Fruit fly (Drosophila melanogaster) whole organism, embryonic: ENCODE measurements around the gene Cow.

Source experiments
- Aef1 ChIP-seq: fragments of 200-800 bp; sonication (Bioruptor generic); IDR thresholded peaks from 3 replicates; pipeline ENCODE4 v1.3.6; 2022; ENCODE audit warnings: missing biosample characterization, missing genetic modification characterization
- Atf3 ChIP-seq: fragments of 200-800 bp; sonication (Bioruptor generic); optimal IDR thresholded peaks from 3 replicates; lab custom pipeline; 2016; ENCODE audit warnings: missing biosample characterization, missing genetic modification characterization
- CG10267 ChIP-seq: fragments of 200-800 bp; sonication (Bioruptor generic); optimal IDR thresholded peaks from 2 replicates; lab custom pipeline; 2018; ENCODE audit warnings: missing biosample characterization, mild to moderate bottlenecking, missing genetic modification characterization, moderate library complexity
- CG10431 ChIP-seq: fragments of 200-800 bp; sonication (Bioruptor generic); optimal IDR thresholded peaks from 3 replicates; lab custom pipeline; 2018; ENCODE audit warnings: missing biosample characterization, mild to moderate bottlenecking, missing genetic modification characterization
- CG10543 ChIP-seq: fragments of 200-800 bp; sonication (Bioruptor generic); optimal IDR thresholded peaks from 3 replicates; lab custom pipeline; 2017; ENCODE audit warnings: missing biosample characterization, mild to moderate bottlenecking, missing genetic modification characterization, moderate library complexity
- CG10959 ChIP-seq: fragments of 200-800 bp; sonication (Bioruptor generic); IDR thresholded peaks from 2 replicates; pipeline ENCODE4 v1.3.6; 2022; ENCODE audit warnings: missing biosample characterization, missing genetic modification characterization
- CG11093 ChIP-seq: fragments of 200-800 bp; sonication (Bioruptor generic); IDR thresholded peaks from 3 replicates; pipeline ENCODE4 v1.3.6; 2022; ENCODE audit warnings: missing biosample characterization, missing genetic modification characterization
- CG11504 ChIP-seq: fragments of 200-800 bp; sonication (Bioruptor generic); optimal IDR thresholded peaks from 3 replicates; lab custom pipeline; 2019; ENCODE audit warnings: missing biosample characterization, mild to moderate bottlenecking, missing genetic modification characterization, moderate library complexity
- CG11723 ChIP-seq: fragments of 200-800 bp; sonication (Bioruptor generic); optimal IDR thresholded peaks from 2 replicates; lab custom pipeline; 2017; ENCODE audit warnings: missing biosample characterization, mild to moderate bottlenecking, missing genetic modification characterization
- CG12299 ChIP-seq: fragments of 200-800 bp; sonication (Bioruptor generic); optimal IDR thresholded peaks from 2 replicates; lab custom pipeline; 2018; ENCODE audit warnings: missing biosample characterization, mild to moderate bottlenecking, missing genetic modification characterization
- CG13123 ChIP-seq: fragments of 200-800 bp; sonication (Bioruptor generic); optimal IDR thresholded peaks from 2 replicates; lab custom pipeline; 2016; ENCODE audit warnings: missing biosample characterization, missing genetic modification characterization
- CG13624 ChIP-seq: fragments of 200-800 bp; sonication (Bioruptor generic); optimal IDR thresholded peaks from 2 replicates; lab custom pipeline; 2016; ENCODE audit warnings: missing biosample characterization, missing genetic modification characterization
- CG16815 ChIP-seq: fragments of 200-800 bp; sonication (Bioruptor generic); optimal IDR thresholded peaks from 3 replicates; lab custom pipeline; 2017; ENCODE audit warnings: missing biosample characterization, mild to moderate bottlenecking, missing genetic modification characterization
- CG17829 ChIP-seq: fragments of 200-800 bp; optimal IDR thresholded peaks from 2 replicates; lab custom pipeline; 2019; ENCODE audit warnings: missing biosample characterization, mild to moderate bottlenecking, missing genetic modification characterization, moderate library complexity
- CG2129 ChIP-seq: fragments of 200-800 bp; sonication (Bioruptor generic); IDR thresholded peaks from 2 replicates; pipeline ENCODE4 v1.3.6; 2022; ENCODE audit warnings: missing biosample characterization, missing genetic modification characterization; ENCODE audit not compliant: partially characterized antibody
- CG2199 ChIP-seq: fragments of 200-800 bp; sonication (Bioruptor generic); IDR thresholded peaks from 3 replicates; pipeline ENCODE4 v1.3.6; 2022; ENCODE audit warnings: missing biosample characterization, missing genetic modification characterization
- CG3065 ChIP-seq: fragments of 200-800 bp; sonication (Bioruptor generic); optimal IDR thresholded peaks from 2 replicates; lab custom pipeline; 2016; ENCODE audit warnings: missing biosample characterization, missing genetic modification characterization
- CG31388 ChIP-seq: fragments of 200-800 bp; sonication (Bioruptor generic); optimal IDR thresholded peaks from 2 replicates; lab custom pipeline; 2016; ENCODE audit warnings: missing biosample characterization, missing genetic modification characterization
- CG3163 ChIP-seq: fragments of 200-800 bp; sonication (Bioruptor generic); optimal IDR thresholded peaks from 3 replicates; lab custom pipeline; 2016; ENCODE audit warnings: missing biosample characterization, missing genetic modification characterization
- CG4617 ChIP-seq: fragments of 200-800 bp; sonication (Bioruptor generic); optimal IDR thresholded peaks from 3 replicates; lab custom pipeline; 2016; ENCODE audit warnings: missing biosample characterization, missing genetic modification characterization, borderline replicate concordance
- CG4730 ChIP-seq: fragments of 200-800 bp; sonication (Bioruptor generic); IDR thresholded peaks from 2 replicates; pipeline ENCODE4 v1.3.6; 2022; ENCODE audit warnings: missing biosample characterization, missing genetic modification characterization
- CG5245 ChIP-seq: fragments of 200-800 bp; sonication (Bioruptor generic); optimal IDR thresholded peaks from 3 replicates; lab custom pipeline; 2016; ENCODE audit warnings: missing biosample characterization, missing genetic modification characterization
- CG6683 ChIP-seq: fragments of 200-800 bp; sonication (Bioruptor generic); optimal IDR thresholded peaks from 2 replicates; lab custom pipeline; 2017; ENCODE audit warnings: missing biosample characterization, mild to moderate bottlenecking, missing genetic modification characterization, missing genetic modification reagents
- CG7786 ChIP-seq: fragments of 200-800 bp; sonication (Bioruptor generic); optimal IDR thresholded peaks from 2 replicates; lab custom pipeline; 2016; ENCODE audit warnings: missing biosample characterization, missing genetic modification characterization
- CG9215 ChIP-seq: fragments of 200-800 bp; sonication (Bioruptor generic); IDR thresholded peaks from 2 replicates; pipeline ENCODE4 v1.3.6; 2022; ENCODE audit warnings: missing biosample characterization, missing genetic modification characterization
- Deaf1 ChIP-seq: fragments of 200-800 bp; optimal IDR thresholded peaks from 3 replicates; lab custom pipeline; 2019; ENCODE audit warnings: missing biosample characterization, mild to moderate bottlenecking, missing genetic modification characterization, moderate library complexity
- Dek ChIP-seq: fragments of 200-800 bp; sonication (Bioruptor generic); optimal IDR thresholded peaks from 3 replicates; lab custom pipeline; 2019; ENCODE audit warnings: missing biosample characterization, mild to moderate bottlenecking, missing genetic modification characterization, moderate library complexity
- Dp ChIP-seq: fragments of 200-800 bp; sonication (Bioruptor generic); optimal IDR thresholded peaks from 2 replicates; lab custom pipeline; 2018; ENCODE audit warnings: missing biosample characterization, mild to moderate bottlenecking, missing genetic modification characterization, moderate library complexity
- Drgx ChIP-seq: fragments of 200-800 bp; sonication (Bioruptor generic); IDR thresholded peaks from 2 replicates; pipeline ENCODE4 v1.3.6; 2022; ENCODE audit warnings: missing biosample characterization, missing genetic modification characterization
- E2f1 ChIP-seq: fragments of 200-800 bp; sonication (Bioruptor generic); IDR thresholded peaks from 2 replicates; pipeline ENCODE4 v1.3.6; 2022; ENCODE audit warnings: missing biosample characterization, missing genetic modification characterization
- Fer1 ChIP-seq: fragments of 200-800 bp; sonication (Bioruptor generic); optimal IDR thresholded peaks from 2 replicates; lab custom pipeline; 2017; ENCODE audit warnings: missing biosample characterization, mild to moderate bottlenecking, missing genetic modification characterization
- HLH4C ChIP-seq: fragments of 200-800 bp; sonication (Bioruptor generic); IDR thresholded peaks from 3 replicates; pipeline ENCODE4 v1.3.6; 2022; ENCODE audit warnings: missing biosample characterization, missing genetic modification characterization; ENCODE audit not compliant: partially characterized antibody
- HmgZ ChIP-seq: fragments of 200-800 bp; sonication (Bioruptor generic); optimal IDR thresholded peaks from 2 replicates; lab custom pipeline; 2018; ENCODE audit warnings: missing biosample characterization, mild to moderate bottlenecking, missing genetic modification characterization
- Lpt ChIP-seq: fragments of >200 bp; optimal IDR thresholded peaks from 2 replicates; lab custom pipeline; 2018; ENCODE audit warnings: missing biosample characterization, missing genetic modification characterization
- Tbp ChIP-seq: fragments of >200 bp; optimal IDR thresholded peaks from 2 replicates; lab custom pipeline; 2018; ENCODE audit warnings: missing biosample characterization, missing genetic modification characterization
- amos ChIP-seq: fragments of 200-800 bp; sonication (Bioruptor generic); IDR thresholded peaks from 2 replicates; pipeline ENCODE4 v1.3.6; 2022; ENCODE audit warnings: missing biosample characterization, missing genetic modification characterization; ENCODE audit not compliant: partially characterized antibody
- aop ChIP-seq: fragments of 200-800 bp; sonication (Bioruptor generic); IDR thresholded peaks from 2 replicates; pipeline ENCODE4 v1.3.6; 2022; ENCODE audit warnings: missing biosample characterization, missing genetic modification characterization
- chif ChIP-seq, 2 experiments: fragments of 200-800 bp; sonication (Bioruptor generic); optimal IDR thresholded peaks; 3 replicates each; lab custom pipeline; 2016; ENCODE audit warnings: missing biosample characterization in 2 of 2, missing genetic modification characterization in 2 of 2
- dan ChIP-seq: fragments of 200-800 bp; sonication (Bioruptor generic); IDR thresholded peaks from 2 replicates; pipeline ENCODE4 v1.3.6; 2022; ENCODE audit warnings: missing biosample characterization, missing genetic modification characterization
- dm ChIP-seq: fragments of 200-800 bp; sonication (Bioruptor generic); optimal IDR thresholded peaks from 3 replicates; lab custom pipeline; 2016; ENCODE audit warnings: missing biosample characterization, missing genetic modification characterization
- dmrt11E ChIP-seq: fragments of 200-800 bp; sonication (Bioruptor generic); optimal IDR thresholded peaks from 3 replicates; lab custom pipeline; 2018; ENCODE audit warnings: missing biosample characterization, mild to moderate bottlenecking, missing genetic modification characterization, moderate library complexity
- eve ChIP-seq, 2 experiments: fragments of >200 bp; optimal IDR thresholded peaks; 2 replicates each; lab custom pipeline; 2017; ENCODE audit warnings: missing biosample characterization in 2 of 2, missing genetic modification characterization in 2 of 2
- gce ChIP-seq: fragments of 200-800 bp; sonication (Bioruptor generic); IDR thresholded peaks from 3 replicates; pipeline ENCODE4 v1.3.6; 2022; ENCODE audit warnings: missing biosample characterization, missing genetic modification characterization
- gcm ChIP-seq: fragments of 200-800 bp; sonication (Bioruptor generic); optimal IDR thresholded peaks from 2 replicates; lab custom pipeline; 2019; ENCODE audit warnings: missing biosample characterization, mild to moderate bottlenecking, missing genetic modification characterization, moderate library complexity
- gcm2 ChIP-seq: fragments of 200-800 bp; sonication (Bioruptor generic); optimal IDR thresholded peaks from 2 replicates; lab custom pipeline; 2016; ENCODE audit warnings: missing biosample characterization, missing genetic modification characterization
- luna ChIP-seq: fragments of 200-800 bp; sonication (Bioruptor generic); optimal IDR thresholded peaks from 2 replicates; lab custom pipeline; 2016; ENCODE audit warnings: missing biosample characterization, missing genetic modification characterization
- oc ChIP-seq: fragments of 200-800 bp; sonication (Bioruptor generic); optimal IDR thresholded peaks from 2 replicates; lab custom pipeline; 2018; ENCODE audit warnings: missing biosample characterization, mild to moderate bottlenecking, missing genetic modification characterization, moderate library complexity
- ro ChIP-seq: fragments of 200-800 bp; sonication (Bioruptor generic); IDR thresholded peaks from 2 replicates; pipeline ENCODE4 v1.3.6; 2022; ENCODE audit warnings: missing biosample characterization, missing genetic modification characterization
- row ChIP-seq: fragments of 200-800 bp; sonication (Bioruptor generic); IDR thresholded peaks from 3 replicates; pipeline ENCODE4 v1.3.6; 2022; ENCODE audit warnings: missing biosample characterization, missing genetic modification characterization
- seq ChIP-seq: fragments of 200-800 bp; sonication (Bioruptor generic); IDR thresholded peaks from 2 replicates; pipeline ENCODE4 v1.3.6; 2022; ENCODE audit warnings: missing biosample characterization, missing genetic modification characterization
- toy ChIP-seq: fragments of 200-800 bp; sonication (Bioruptor generic); IDR thresholded peaks from 2 replicates; pipeline ENCODE4 v1.3.6; 2022; ENCODE audit warnings: missing biosample characterization, missing genetic modification characterization
- ttk ChIP-seq: fragments of 200-800 bp; sonication (Bioruptor generic); IDR thresholded peaks from 2 replicates; pipeline ENCODE4 v2.1.2; 2022; ENCODE audit warnings: missing biosample characterization, missing genetic modification characterization

Cow gene

dm6 chr3R:23048690-23049118 is 63.8 kb downstream of the Cow start (continued):
- TF ChIP-seq Atf3 (GFP tag; lab: Kevin White, UChicago), result peak; percentile 25
- TF ChIP-seq CG10543 (GFP tag; lab: Kevin White, UChicago), result peak; percentile 58
- peak; percentile 18 for TF ChIP-seq dm
- peak; percentile 58; the same call in 1 of the 2 replicates for TF ChIP-seq ttk (GFP tag; lab: Robert Waterston, UW)
- no peak for TF ChIP-seq gce (GFP tag; lab: Robert Waterston, UW)
- peak; percentile 72 for TF ChIP-seq Fer1 (GFP tag; lab: Kevin White, UChicago)
- peak; percentile 4 for TF ChIP-seq CG31388 (GFP tag; lab: Kevin White, UChicago)
- no peak for TF ChIP-seq CG5245 (GFP tag; lab: Kevin White, UChicago)
- TF ChIP-seq Drgx (GFP tag; lab: Robert Waterston, UW), result peak; percentile 87
- TF ChIP-seq aop, result no peak
- TF ChIP-seq CG16815 (GFP tag; lab: Kevin White, UChicago), result no peak
- peak; percentile 2 for TF ChIP-seq CG4617
- TF ChIP-seq CG17829 (tag; lab: Kevin White, UChicago), result peak; percentile 78
- no peak for TF ChIP-seq Dp (GFP tag; lab: Kevin White, UChicago)
- peak; percentile 3 for TF ChIP-seq dmrt11E (tag; lab: Kevin White, UChicago)
- TF ChIP-seq Lpt (GFP tag; lab: Kevin White, UChicago), result no peak
- TF ChIP-seq luna (GFP tag; lab: Kevin White, UChicago), result no peak
- peak; percentile 19 for TF ChIP-seq CG7786 (GFP tag; lab: Kevin White, UChicago)
- peak; percentile 66 for TF ChIP-seq oc (tag; lab: Kevin White, UChicago)
- TF ChIP-seq CG10431 (GFP tag; lab: Kevin White, UChicago), result peak; percentile 63
- peak; percentile 89 for TF ChIP-seq CG11504
- no peak for TF ChIP-seq Tbp
- TF ChIP-seq gcm (GFP tag; lab: Kevin White, UChicago), result peak; percentile 76
- TF ChIP-seq Aef1 (GFP tag; lab: Robert Waterston, UW), result peak; percentile 61; the same call in 1 of the 3 replicates
- TF ChIP-seq gcm2 (GFP tag; lab: Kevin White, UChicago), result no peak
- peak; percentile 60 for TF ChIP-seq E2f1 (GFP tag; lab: Robert Waterston, UW)
- TF ChIP-seq HmgZ (tag; lab: Kevin White, UChicago), result peak; percentile 55
- peak; percentile 52; the same call in 1 of the 2 replicates for TF ChIP-seq CG4730 (GFP tag; lab: Robert Waterston, UW)
- TF ChIP-seq CG3163 (GFP tag; lab: Kevin White, UChicago), result no peak
- no peak for TF ChIP-seq CG3065
- peak; percentile 15 to 49 for TF ChIP-seq chif (GFP tag; optimal IDR thresholded peaks at IDR 0.05; lab: Kevin White, UChicago)
- TF ChIP-seq HLH4C (GFP tag; lab: Robert Waterston, UW), result no peak
- TF ChIP-seq CG9215 (GFP tag; lab: Robert Waterston, UW), result peak; percentile 46; the same call in 1 of the 2 replicates
- no peak for TF ChIP-seq ro (GFP tag; lab: Robert Waterston, UW)
- TF ChIP-seq CG10959 (GFP tag; lab: Robert Waterston, UW), result no peak
- peak; percentile 89 for TF ChIP-seq row (GFP tag; lab: Robert Waterston, UW)
- no peak for TF ChIP-seq CG13624 (GFP tag; lab: Kevin White, UChicago)
- TF ChIP-seq CG11723 (GFP tag; lab: Kevin White, UChicago), result peak; percentile 63
- TF ChIP-seq CG2199 (GFP tag; lab: Robert Waterston, UW), result no peak
- peak; percentile 55; the same call in 1 of the 3 replicates for TF ChIP-seq CG11093
- peak; percentile 55; the same call in 1 of the 2 replicates for TF ChIP-seq seq (GFP tag; lab: Robert Waterston, UW)
- TF ChIP-seq CG2129 (GFP tag; lab: Robert Waterston, UW), result no peak
- TF ChIP-seq toy (GFP tag; lab: Robert Waterston, UW), result no peak
- no peak for TF ChIP-seq CG13123 (GFP tag; lab: Kevin White, UChicago)
- peak; percentile 61 for TF ChIP-seq CG12299 (tag; lab: Kevin White, UChicago)
- TF ChIP-seq amos (GFP tag; lab: Robert Waterston, UW), result no peak; the same call in 1 of the 2 replicates
- TF ChIP-seq CG10267 (tag; lab: Kevin White, UChicago), result peak; percentile 74
- TF ChIP-seq Deaf1 (tag; lab: Kevin White, UChicago), result peak; percentile 57
- TF ChIP-seq eve (GFP tag; optimal IDR thresholded peaks at IDR 0.05; lab: Kevin White, UChicago), result no peak
- TF ChIP-seq dan (GFP tag; lab: Robert Waterston, UW), result no peak
- peak; percentile 63 for TF ChIP-seq Dek (tag; lab: Kevin White, UChicago)
- peak; percentile 43 for TF ChIP-seq CG6683
